Worm (Caenorhabditis elegans): ENCODE measurements around the gene C42C1.3.

ce11 chrIV:12287628-12288027 lies 17.3 kb upstream of the C42C1.3 start, which contains the start of gene erl-1:
- TF ChIP-seq T22C8.4 (GFP tag; IDR thresholded peaks at IDR 0.05) (no peak), med-1 (GFP tag; optimal IDR thresholded peaks at IDR 0.05; ENCODE audit: insufficient read depth) (no peak), flt-1 (GFP tag; IDR thresholded peaks at IDR 0.05) (no peak)

Data from whole organism, midembryonic.